Worm (Caenorhabditis elegans) whole organism, L1 larva: ENCODE measurements around the gene cec-1.

ENCODE experiments used
- C04F5.9 ChIP-seq: sonication (generic microtip); optimal IDR thresholded peaks from 2 replicates; lab custom pipeline; 2016; ENCODE audit warnings: missing genetic modification characterization, missing compliant biosample characterization
- C16A3.4 ChIP-seq: fragments of 150-350 bp; optimal IDR thresholded peaks from 2 replicates; lab custom pipeline; 2014; ENCODE audit warnings: missing biosample characterization, missing genetic modification characterization
- C34B4.2 ChIP-seq: sonication (generic microtip); optimal IDR thresholded peaks from 2 replicates; lab custom pipeline; 2017; ENCODE audit warnings: mild to moderate bottlenecking, missing genetic modification characterization, missing compliant biosample characterization
- F16B12.6 ChIP-seq: fragments of 150-350 bp; optimal IDR thresholded peaks from 2 replicates; lab custom pipeline; 2014; ENCODE audit warnings: missing biosample characterization, missing genetic modification characterization
- Y116A8C.19 ChIP-seq: sonication (generic microtip); optimal IDR thresholded peaks from 2 replicates; lab custom pipeline; 2016; ENCODE audit warnings: missing compliant biosample characterization, missing genetic modification characterization, borderline replicate concordance
- aly-2 ChIP-seq: fragments of 150-350 bp; optimal IDR thresholded peaks from 2 replicates; lab custom pipeline; 2014; ENCODE audit warnings: missing biosample characterization, missing genetic modification characterization
- blmp-1 ChIP-seq: fragments of 150-350 bp; optimal IDR thresholded peaks from 2 replicates; lab custom pipeline; 2014; ENCODE audit warnings: missing biosample characterization, missing genetic modification characterization
- ceh-8 ChIP-seq: fragments of 200-800 bp; sonication (Bioruptor generic); optimal IDR thresholded peaks from 2 replicates; lab custom pipeline; 2018; ENCODE audit warnings: mild to moderate bottlenecking, missing genetic modification characterization, moderate library complexity, missing compliant biosample characterization
- ceh-82 ChIP-seq, 3 experiments: fragments of 150-350 bp in 1 of 3; sonication (generic microtip) in 2 of 3; optimal IDR thresholded peaks; 2 replicates each; lab custom pipeline; 2014 to 2017; ENCODE audit warnings: missing biosample characterization in 3 of 3, missing genetic modification characterization in 3 of 3
- ceh-88 ChIP-seq: fragments of 200-800 bp; sonication (Bioruptor generic); IDR thresholded peaks from 2 replicates; pipeline ENCODE4 v1.3.6; 2022; ENCODE audit warnings: missing genetic modification characterization, missing compliant biosample characterization
- ceh-90 ChIP-seq: sonication (generic microtip); optimal IDR thresholded peaks from 2 replicates; lab custom pipeline; 2016; ENCODE audit warnings: missing genetic modification characterization, missing compliant biosample characterization
- ces-1 ChIP-seq: fragments of 150-350 bp; optimal IDR thresholded peaks from 2 replicates; lab custom pipeline; 2014; ENCODE audit warnings: missing biosample characterization, missing genetic modification reagents, missing genetic modification characterization
- dpl-1 ChIP-seq, 3 experiments: fragments of 150-350 bp in 2 of 3; sonication (generic microtip) in 1 of 3; optimal IDR thresholded peaks; 2 replicates each; lab custom pipeline; 2014 to 2017; ENCODE audit warnings: missing biosample characterization in 3 of 3, missing genetic modification characterization in 3 of 3, missing genetic modification reagents in 3 of 3
- dsc-1 ChIP-seq: sonication (generic microtip); optimal IDR thresholded peaks from 2 replicates; lab custom pipeline; 2016; ENCODE audit warnings: mild to moderate bottlenecking, missing genetic modification characterization, missing compliant biosample characterization
- efl-1 ChIP-seq, 4 experiments: fragments of 150-350 bp; optimal IDR thresholded peaks in 3 of 4; peaks in 1 of 4; 1 replicate in 1 of 4; 2 replicates in 3 of 4; lab custom pipeline; 2014; ENCODE audit warnings: missing biosample characterization in 2 of 4, missing genetic modification characterization in 2 of 4, missing genetic modification reagents in 2 of 4
- efl-3 ChIP-seq: fragments of 200-800 bp; sonication (Bioruptor generic); optimal IDR thresholded peaks from 2 replicates; lab custom pipeline; 2018; ENCODE audit warnings: mild to moderate bottlenecking, missing genetic modification characterization, missing compliant biosample characterization
- egl-27 ChIP-seq, 2 experiments: fragments of 150-350 bp in 1 of 2; sonication (generic microtip); optimal IDR thresholded peaks; 3 replicates each; lab custom pipeline; 2017 to 2018; ENCODE audit warnings: missing biosample characterization in 2 of 2, missing genetic modification characterization in 2 of 2, missing genetic modification reagents in 2 of 2
- elt-2 ChIP-seq: sonication (generic microtip); optimal IDR thresholded peaks from 2 replicates; lab custom pipeline; 2016; ENCODE audit warnings: missing genetic modification characterization, mild to moderate bottlenecking, inconsistent platforms, missing compliant biosample characterization, missing genetic modification reagents
- elt-3 ChIP-seq, 6 experiments: fragments of 150-350 bp in 1 of 6; sonication (generic microtip); optimal IDR thresholded peaks; 2 replicates each; lab custom pipeline; 2017 to 2018; ENCODE audit warnings: missing biosample characterization in 6 of 6, missing genetic modification characterization in 6 of 6, inconsistent platforms in 1 of 6
- fkh-4 ChIP-seq: sonication (generic microtip); optimal IDR thresholded peaks from 2 replicates; lab custom pipeline; 2016; ENCODE audit warnings: missing compliant biosample characterization, missing genetic modification characterization, borderline replicate concordance
- grh-1 ChIP-seq: fragments of 200-800 bp; sonication (Bioruptor generic); IDR thresholded peaks from 2 replicates; pipeline ENCODE4 v1.3.6; 2022; ENCODE audit warnings: missing genetic modification reagents, missing genetic modification characterization, missing compliant biosample characterization
- hlh-4 ChIP-seq: sonication (generic microtip); optimal IDR thresholded peaks from 2 replicates; lab custom pipeline; 2016; ENCODE audit warnings: mild to moderate bottlenecking, missing genetic modification characterization, missing compliant biosample characterization
- irx-1 ChIP-seq: sonication (generic microtip); optimal IDR thresholded peaks from 2 replicates; lab custom pipeline; 2016; ENCODE audit warnings: missing genetic modification characterization, missing compliant biosample characterization
- isw-1 ChIP-seq: fragments of 200-800 bp; sonication (Bioruptor generic); IDR thresholded peaks from 2 replicates; pipeline ENCODE4 v1.3.6; 2022; ENCODE audit warnings: missing genetic modification characterization, missing compliant biosample characterization
- lin-13 ChIP-seq: fragments of 150-350 bp; optimal IDR thresholded peaks from 2 replicates; lab custom pipeline; 2014; ENCODE audit warnings: missing biosample characterization, missing genetic modification reagents, missing genetic modification characterization
- lin-14 ChIP-seq: fragments of 200-800 bp; sonication (Bioruptor generic); optimal IDR thresholded peaks from 2 replicates; lab custom pipeline; 2018; ENCODE audit warnings: mild to moderate bottlenecking, missing genetic modification characterization, moderate library complexity, missing compliant biosample characterization
- lin-35 ChIP-seq, 2 experiments: fragments of 150-350 bp; optimal IDR thresholded peaks; 2 replicates each; lab custom pipeline; 2014; ENCODE audit warnings: missing biosample characterization in 2 of 2, missing genetic modification characterization in 2 of 2, missing genetic modification reagents in 2 of 2
- lir-3 ChIP-seq: sonication (generic microtip); optimal IDR thresholded peaks from 2 replicates; lab custom pipeline; 2016; ENCODE audit warnings: mild to moderate bottlenecking, missing genetic modification characterization, moderate library complexity, missing compliant biosample characterization; ENCODE audit not compliant: poor library complexity
- lsy-2 ChIP-seq, 2 experiments: fragments of 150-350 bp; optimal IDR thresholded peaks; 2 replicates each; lab custom pipeline; 2014; ENCODE audit warnings: missing biosample characterization in 2 of 2, missing genetic modification characterization in 2 of 2
- mab-9 ChIP-seq: fragments of 200-800 bp; sonication (Bioruptor generic); IDR thresholded peaks from 2 replicates; pipeline ENCODE4 v1.3.6; 2022; ENCODE audit warnings: missing genetic modification reagents, missing genetic modification characterization, missing compliant biosample characterization
- mdl-1 ChIP-seq, 2 experiments: fragments of 150-350 bp; optimal IDR thresholded peaks; 2 replicates each; lab custom pipeline; 2014 to 2017; ENCODE audit warnings: missing biosample characterization in 2 of 2, missing genetic modification characterization in 2 of 2, inconsistent platforms in 1 of 2
- mep-1 ChIP-seq: fragments of 150-350 bp; optimal IDR thresholded peaks from 2 replicates; lab custom pipeline; 2014; ENCODE audit warnings: missing biosample characterization, missing genetic modification characterization
- nhr-11 ChIP-seq: fragments of 150-350 bp; optimal IDR thresholded peaks from 2 replicates; lab custom pipeline; 2014; ENCODE audit warnings: missing biosample characterization, missing genetic modification characterization
- nhr-12 ChIP-seq: sonication (generic microtip); optimal IDR thresholded peaks from 2 replicates; lab custom pipeline; 2017; ENCODE audit warnings: missing biosample characterization, missing genetic modification characterization
- nhr-19 ChIP-seq: fragments of 200-800 bp; sonication (Bioruptor generic); conservative IDR thresholded peaks from 2 replicates; pipeline ENCODE4 v1.3.6; 2022; ENCODE audit warnings: missing genetic modification characterization, missing compliant biosample characterization
- nhr-77 ChIP-seq: fragments of 150-350 bp; optimal IDR thresholded peaks from 2 replicates; lab custom pipeline; 2014; ENCODE audit warnings: missing biosample characterization, missing genetic modification characterization
- nhr-84 ChIP-seq: sonication (generic microtip); optimal IDR thresholded peaks from 2 replicates; lab custom pipeline; 2017; ENCODE audit warnings: missing biosample characterization, missing genetic modification characterization
- nhr-85 ChIP-seq: sonication (generic microtip); peaks from one replicate; lab custom pipeline; 2016; ENCODE audit warnings: missing genetic modification characterization, inconsistent platforms, missing compliant biosample characterization
- pax-3 ChIP-seq: fragments of 200-800 bp; sonication (Bioruptor generic); optimal IDR thresholded peaks from 2 replicates; lab custom pipeline; 2018; ENCODE audit warnings: mild to moderate bottlenecking, missing genetic modification characterization, moderate library complexity, missing compliant biosample characterization
- pqm-1 ChIP-seq: sonication (generic microtip); optimal IDR thresholded peaks from 3 replicates; lab custom pipeline; 2017; ENCODE audit warnings: missing biosample characterization, missing genetic modification characterization
- skn-1 ChIP-seq: fragments of 150-350 bp; optimal IDR thresholded peaks from 2 replicates; lab custom pipeline; 2014; ENCODE audit warnings: missing biosample characterization, missing genetic modification characterization
- snu-23 ChIP-seq: sonication (generic microtip); optimal IDR thresholded peaks from 2 replicates; lab custom pipeline; 2016; ENCODE audit warnings: missing genetic modification characterization, missing compliant biosample characterization
- sox-4 ChIP-seq: sonication (generic microtip); optimal IDR thresholded peaks from 2 replicates; lab custom pipeline; 2016; ENCODE audit warnings: missing genetic modification characterization, missing compliant biosample characterization
- sup-37 ChIP-seq: fragments of 200-800 bp; sonication (Bioruptor generic); optimal IDR thresholded peaks from 2 replicates; lab custom pipeline; 2018; ENCODE audit warnings: mild to moderate bottlenecking, missing genetic modification characterization, missing compliant biosample characterization
- tbx-2 ChIP-seq: sonication (generic microtip); optimal IDR thresholded peaks from 2 replicates; lab custom pipeline; 2016; ENCODE audit warnings: missing genetic modification characterization, missing compliant biosample characterization
- unc-30 ChIP-seq: sonication (generic microtip); optimal IDR thresholded peaks from 2 replicates; lab custom pipeline; 2017; ENCODE audit warnings: missing biosample characterization, missing genetic modification characterization
- unc-62 ChIP-seq: fragments of 150-350 bp; optimal IDR thresholded peaks from 2 replicates; lab custom pipeline; 2014; ENCODE audit warnings: missing biosample characterization, missing genetic modification reagents, missing genetic modification characterization
- unc-98 ChIP-seq: fragments of 200-800 bp; sonication (Bioruptor generic); IDR thresholded peaks from 2 replicates; pipeline ENCODE4 v1.3.6; 2022; ENCODE audit warnings: missing genetic modification characterization, missing compliant biosample characterization
- vab-15 ChIP-seq: sonication (generic microtip); optimal IDR thresholded peaks from 2 replicates; lab custom pipeline; 2017; ENCODE audit warnings: missing genotype, mild to moderate bottlenecking, missing genetic modification characterization, missing compliant biosample characterization
- xbp-1 ChIP-seq: sonication (generic microtip); optimal IDR thresholded peaks from 2 replicates; lab custom pipeline; 2016; ENCODE audit warnings: missing genetic modification characterization, missing compliant biosample characterization

cec-1 gene

ce11 chrIII:8417192-8417967 lies 8.8 kb upstream of the cec-1 start:
- TF ChIP-seq F16B12.6 (tag; lab: Kevin White, UChicago): no peak
- TF ChIP-seq fkh-4: peak; percentile 79
- peak; percentile 75 for TF ChIP-seq grh-1 (GFP tag; lab: Robert Waterston, UW)
- peak; percentile 32 to 77 for TF ChIP-seq egl-27 (tag; optimal IDR thresholded peaks at IDR 0.05; lab: Kevin White, UChicago)
- TF ChIP-seq unc-98 (GFP tag; lab: Robert Waterston, UW): 0 out of 2 replicates have a peak, but pooled peaks have one; percentile 16
- peak; percentile 86 for TF ChIP-seq isw-1
- peak; percentile 41 to 89 for TF ChIP-seq mdl-1 (tag; optimal IDR thresholded peaks at IDR 0.05; lab: Kevin White, UChicago)
- TF ChIP-seq nhr-19 (GFP tag; lab: Robert Waterston, UW): peak; percentile 91
- peak; percentile 66 to 73 (median 66) for TF ChIP-seq dpl-1 (GFP tag; optimal IDR thresholded peaks at IDR 0.05; lab: Kevin White, UChicago)
- peak; percentile 81 for TF ChIP-seq pax-3
- TF ChIP-seq ces-1: no peak
- peak; percentile 65 for TF ChIP-seq ceh-88 (GFP tag; lab: Robert Waterston, UW)
- peak; percentile 72 to 83 (median 79) for TF ChIP-seq ceh-82 (tag; optimal IDR thresholded peaks at IDR 0.05; lab: Kevin White, UChicago)
- TF ChIP-seq lir-3 (tag; lab: Kevin White, UChicago): peak; percentile 75
- peak; percentile 82 for TF ChIP-seq nhr-11 (tag; lab: Kevin White, UChicago)
- TF ChIP-seq dsc-1: peak; percentile 91
- TF ChIP-seq lin-13: peak; percentile 92
- TF ChIP-seq lin-35 (GFP tag; optimal IDR thresholded peaks at IDR 0.05; lab: Kevin White, UChicago): peak; percentile 77 to 83
- peak; percentile 98 for TF ChIP-seq lin-14 (GFP tag; lab: Kevin White, UChicago)
- peak; percentile 89 for TF ChIP-seq nhr-77 (tag; lab: Kevin White, UChicago)
- peak; percentile 81 for TF ChIP-seq elt-2 (tag; lab: Kevin White, UChicago)
- TF ChIP-seq C16A3.4 (tag; lab: Kevin White, UChicago): peak; percentile 84
- TF ChIP-seq C34B4.2 (tag; lab: Kevin White, UChicago): peak; percentile 8
- TF ChIP-seq ceh-8 (GFP tag; lab: Kevin White, UChicago): peak; percentile 90
- no peak for TF ChIP-seq unc-62
- TF ChIP-seq tbx-2 (tag; lab: Kevin White, UChicago): peak; percentile 97
- TF ChIP-seq ceh-90 (tag; lab: Kevin White, UChicago): peak; percentile 6
- peak; percentile 97 for TF ChIP-seq snu-23 (GFP tag; lab: Kevin White, UChicago)
- TF ChIP-seq sox-4 (tag; lab: Kevin White, UChicago): peak; percentile 37
- peak; percentile 99 for TF ChIP-seq xbp-1 (tag; lab: Kevin White, UChicago)
- peak; percentile 73 for TF ChIP-seq C04F5.9 (tag; lab: Kevin White, UChicago)
- no peak for TF ChIP-seq unc-30
- TF ChIP-seq elt-3 (tag; optimal IDR thresholded peaks at IDR 0.05; lab: Kevin White, UChicago): peak in 3 of 6 experiments; percentile 54 to 75 (median 62)
- TF ChIP-seq nhr-85 (tag; lab: Kevin White, UChicago): peak; percentile 95
- peak; percentile 93 for TF ChIP-seq mep-1 (tag; lab: Kevin White, UChicago)
- TF ChIP-seq nhr-84 (tag; lab: Kevin White, UChicago): no peak
- no peak for TF ChIP-seq aly-2 (tag; lab: Kevin White, UChicago)
- TF ChIP-seq lsy-2 (tag; optimal IDR thresholded peaks at IDR 0.05; lab: Kevin White, UChicago): peak; percentile 98 to 99
- TF ChIP-seq irx-1: peak; percentile 93
- TF ChIP-seq hlh-4 (tag; lab: Kevin White, UChicago): no peak
- peak; percentile 85 to 87 for TF ChIP-seq efl-1 (optimal IDR thresholded peaks at IDR 0.05; lab: Kevin White, UChicago)
- TF ChIP-seq efl-1 (GFP tag; optimal IDR thresholded peaks at IDR 0.05 in 1 of 2; lab: Kevin White, UChicago): peak; percentile 53 to 95
- TF ChIP-seq Y116A8C.19 (tag; lab: Kevin White, UChicago): peak; percentile 47
- no peak for TF ChIP-seq nhr-12 (tag; lab: Kevin White, UChicago)
- no peak for TF ChIP-seq efl-3 (GFP tag; lab: Kevin White, UChicago)
- peak; percentile 83 for TF ChIP-seq skn-1 (tag; lab: Kevin White, UChicago)
- TF ChIP-seq sup-37 (GFP tag; lab: Kevin White, UChicago): peak; percentile 80
- TF ChIP-seq mab-9 (GFP tag; lab: Robert Waterston, UW): no peak; the same call in none of the 2 replicates
- TF ChIP-seq pqm-1 (tag; lab: Kevin White, UChicago): no peak
- TF ChIP-seq vab-15: peak; percentile 51
- TF ChIP-seq blmp-1 (tag; lab: Kevin White, UChicago): peak; percentile 85
